Worm (Caenorhabditis elegans): ENCODE measurements around the gene gst-26.

DNA sequence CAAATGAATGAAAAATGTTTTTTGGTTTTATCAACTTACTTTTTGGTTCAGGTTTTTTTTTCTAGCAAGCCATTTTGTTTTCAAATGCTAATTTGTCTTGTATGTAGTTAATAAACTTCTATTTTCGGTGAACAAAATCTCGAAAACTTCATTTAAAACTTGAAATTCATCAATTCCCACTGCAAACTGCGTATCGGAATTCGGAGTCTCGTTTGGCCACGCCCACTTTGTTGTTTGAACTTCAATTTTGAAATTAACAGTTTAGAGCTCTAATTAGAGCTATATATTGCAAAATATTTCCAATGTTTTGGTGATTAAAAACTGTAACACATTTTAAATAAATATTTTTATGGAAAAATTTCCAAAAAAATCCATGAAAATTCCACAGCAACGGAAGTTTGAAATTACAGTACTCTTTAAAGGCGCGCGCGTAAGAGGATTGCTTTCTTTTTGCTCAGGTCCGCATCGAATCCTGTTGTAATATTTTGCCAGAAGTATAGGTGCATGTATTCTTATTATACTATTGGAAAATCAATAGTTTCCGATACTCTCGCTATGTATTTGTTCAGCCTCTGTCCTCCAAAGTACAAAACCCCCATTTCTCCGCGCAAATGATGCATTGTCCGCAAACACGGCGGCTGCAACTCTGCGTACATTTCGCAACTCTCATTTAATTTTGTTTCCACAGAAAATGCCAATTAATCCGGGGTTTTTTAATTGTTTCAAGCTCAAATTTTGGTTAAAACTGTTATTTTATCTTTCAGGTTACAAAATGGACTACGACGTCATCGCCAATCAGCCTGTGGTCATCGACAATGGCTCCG, 44.6 kb downstream of the gst-26 start, which contains the start of gene arp-1:
- TF ChIP-seq him-1 (tag; optimal IDR thresholded peaks at IDR 0.05) (no peak), W03F9.2 (tag; optimal IDR thresholded peaks at IDR 0.05) (peak; percentile 24), dao-5 (tag; optimal IDR thresholded peaks at IDR 0.05) (no peak)
